Fruit fly (Drosophila melanogaster): ENCODE measurements around the gene Irbp18.

Gene Irbp18

DNA sequence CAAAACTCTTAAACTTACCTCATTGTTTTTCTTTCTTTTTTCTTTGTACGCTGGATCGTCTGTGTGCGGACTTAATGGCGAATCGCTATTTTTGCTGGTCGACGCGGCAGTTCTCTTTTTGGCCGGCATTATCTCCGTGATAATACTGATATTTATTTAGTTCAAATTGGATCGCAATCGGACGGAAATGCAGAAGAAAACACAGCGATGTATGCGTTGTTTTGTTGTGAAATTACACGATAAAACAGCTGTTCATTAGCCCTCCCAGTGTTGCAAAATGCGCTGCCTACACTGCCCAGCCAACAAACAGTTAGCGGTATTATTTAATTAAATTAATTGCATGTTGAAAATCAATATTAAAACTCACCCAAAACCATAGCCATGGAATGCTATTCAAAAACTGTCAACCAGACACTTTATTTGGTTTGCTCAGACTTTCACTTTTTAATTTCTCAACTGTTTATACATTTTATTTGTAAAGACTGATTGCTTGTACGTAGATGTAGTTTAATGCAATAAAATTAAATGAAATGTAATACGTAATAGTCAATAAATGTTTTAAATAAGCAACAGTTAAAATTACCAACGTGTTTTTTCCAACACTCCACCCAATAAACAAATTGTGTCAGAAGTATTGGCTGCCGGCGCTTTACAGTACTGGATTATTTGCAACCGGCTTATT is at the start of gene Irbp18, which contains the start of gene APP-BP1:
Gene Irbp18 (minus strand): TSS at position 205 of the 682 bp plus-strand sequence.
Gene APP-BP1 (plus strand): TSS at position 431 of the 682 bp plus-strand sequence.
- TF ChIP-seq OdsH (GFP tag; optimal IDR thresholded peaks at IDR 0.05): peak; percentile 98
- peak; percentile 96 for TF ChIP-seq Smox (GFP tag; optimal IDR thresholded peaks at IDR 0.05)
- peak; percentile 96 for TF ChIP-seq Eip75B (GFP tag; optimal IDR thresholded peaks at IDR 0.05)
- TF ChIP-seq fd85E (GFP tag; optimal IDR thresholded peaks at IDR 0.05): peak; percentile 74
- peak; percentile 90 for TF ChIP-seq dac (GFP tag; optimal IDR thresholded peaks at IDR 0.05)
- TF ChIP-seq achi (GFP tag; optimal IDR thresholded peaks at IDR 0.05): peak; percentile 95
- TF ChIP-seq CG32006 (GFP tag; optimal IDR thresholded peaks at IDR 0.05): peak; percentile 97
- TF ChIP-seq salr (GFP tag; optimal IDR thresholded peaks at IDR 0.05): peak; percentile 87 to 96
- peak; percentile 97 for TF ChIP-seq topi (GFP tag; optimal IDR thresholded peaks at IDR 0.05)
- peak; percentile 98 for TF ChIP-seq svp (GFP tag)
- peak; percentile 83 for TF ChIP-seq CG6854 (GFP tag; optimal IDR thresholded peaks at IDR 0.05)
- peak; percentile 87 for TF ChIP-seq CG6808 (GFP tag; optimal IDR thresholded peaks at IDR 0.05)
- peak; percentile 90 for TF ChIP-seq CG8119 (GFP tag; IDR thresholded peaks at IDR 0.05)
- TF ChIP-seq esn (GFP tag; optimal IDR thresholded peaks at IDR 0.05): peak; percentile 98
- peak; percentile 96 for TF ChIP-seq acj6 (GFP tag; optimal IDR thresholded peaks at IDR 0.05)
- peak in 1 of 2 experiments; percentile 90 for TF ChIP-seq ss (GFP tag; optimal IDR thresholded peaks at IDR 0.05)
- peak; percentile 94 for TF ChIP-seq CG10669 (GFP tag; optimal IDR thresholded peaks at IDR 0.05)
- TF ChIP-seq CG6163 (GFP tag; IDR thresholded peaks at IDR 0.05): peak; percentile 89
- TF ChIP-seq Ets96B (tag; optimal IDR thresholded peaks at IDR 0.05): peak; percentile 90
- peak; percentile 95 for TF ChIP-seq CG34406 (GFP tag; optimal IDR thresholded peaks at IDR 0.05)
- TF ChIP-seq fd59A (GFP tag; optimal IDR thresholded peaks at IDR 0.05): peak; percentile 92
- peak; percentile 88 for TF ChIP-seq CG15336 (GFP tag; IDR thresholded peaks at IDR 0.05)
- peak; percentile 93 for TF ChIP-seq Ets21C (GFP tag; optimal IDR thresholded peaks at IDR 0.05)
- TF ChIP-seq CG8632 (GFP tag; optimal IDR thresholded peaks at IDR 0.05): peak; percentile 92
- peak; percentile 95 for TF ChIP-seq net (GFP tag; optimal IDR thresholded peaks at IDR 0.05)
- TF ChIP-seq Eip78C (GFP tag): peak; percentile 99
- TF ChIP-seq CG16779 (tag; optimal IDR thresholded peaks at IDR 0.05): peak; percentile 88
- TF ChIP-seq CG3032 (tag; optimal IDR thresholded peaks at IDR 0.05): peak; percentile 91
- TF ChIP-seq CG11762 (GFP tag; optimal IDR thresholded peaks at IDR 0.05; ENCODE audit: insufficient read depth): peak; percentile 96
- peak; percentile 96 for TF ChIP-seq Met (GFP tag; optimal IDR thresholded peaks at IDR 0.05)
- TF ChIP-seq Gug (GFP tag; IDR thresholded peaks at IDR 0.05): peak; percentile 85
- TF ChIP-seq Sox102F (GFP tag; optimal IDR thresholded peaks at IDR 0.05): peak; percentile 97
- TF ChIP-seq eg (GFP tag; IDR thresholded peaks at IDR 0.05): peak; percentile 92
- TF ChIP-seq spab (GFP tag; optimal IDR thresholded peaks at IDR 0.05): peak; percentile 82
- TF ChIP-seq CG3919 (GFP tag; optimal IDR thresholded peaks at IDR 0.05): peak; percentile 95
- TF ChIP-seq CG8319 (GFP tag; optimal IDR thresholded peaks at IDR 0.05): peak; percentile 94
- peak; percentile 87 for TF ChIP-seq Blimp-1 (GFP tag; optimal IDR thresholded peaks at IDR 0.05)
- TF ChIP-seq Hr4 (GFP tag; optimal IDR thresholded peaks at IDR 0.05): peak; percentile 97
- peak; percentile 94 for TF ChIP-seq Sox15 (GFP tag; optimal IDR thresholded peaks at IDR 0.05)
- peak; percentile 97 for TF ChIP-seq pdm3 (GFP tag; optimal IDR thresholded peaks at IDR 0.05)
- TF ChIP-seq Hr38 (GFP tag; optimal IDR thresholded peaks at IDR 0.05): peak; percentile 71
- TF ChIP-seq CG6276 (GFP tag; optimal IDR thresholded peaks at IDR 0.05): peak; percentile 87
- TF ChIP-seq CG11902 (GFP tag; optimal IDR thresholded peaks at IDR 0.05): peak; percentile 92
- peak; percentile 87 for TF ChIP-seq dsx (GFP tag; optimal IDR thresholded peaks at IDR 0.05; ENCODE audit: poor library complexity, severe bottlenecking)
- TF ChIP-seq Hr39 (GFP tag; optimal IDR thresholded peaks at IDR 0.05): peak; percentile 96
- peak; percentile 97 for TF ChIP-seq CG31627 (GFP tag; optimal IDR thresholded peaks at IDR 0.05)
- TF ChIP-seq fkh (GFP tag; optimal IDR thresholded peaks at IDR 0.05): peak; percentile 84
- peak; percentile 96 for TF ChIP-seq cyc (GFP tag; optimal IDR thresholded peaks at IDR 0.05)
- peak; percentile 92 for TF ChIP-seq Lpt (GFP tag; optimal IDR thresholded peaks at IDR 0.05)
- peak; percentile 88 for TF ChIP-seq CG1621 (tag; optimal IDR thresholded peaks at IDR 0.05)
- peak; percentile 95 for TF ChIP-seq CG10631 (GFP tag; optimal IDR thresholded peaks at IDR 0.05)

Data from whole organism, prepupa.